Fruit fly (Drosophila melanogaster) whole organism, embryonic: ENCODE measurements around the gene CG34307.

ENCODE experiments used
- Antp ChIP-seq: fragments of 200-800 bp; sonication (Bioruptor generic); optimal IDR thresholded peaks from 3 replicates; lab custom pipeline; 2016; ENCODE audit warnings: missing biosample characterization, missing genetic modification characterization
- CG1024 ChIP-seq: fragments of 200-800 bp; sonication (Bioruptor generic); IDR thresholded peaks from 2 replicates; pipeline ENCODE4 v1.3.6; 2022; ENCODE audit warnings: missing biosample characterization, missing genetic modification characterization
- CG10431 ChIP-seq: fragments of 200-800 bp; sonication (Bioruptor generic); optimal IDR thresholded peaks from 3 replicates; lab custom pipeline; 2018; ENCODE audit warnings: missing biosample characterization, mild to moderate bottlenecking, missing genetic modification characterization
- CG14014 ChIP-seq: fragments of 200-800 bp; sonication (Bioruptor generic); IDR thresholded peaks from 2 replicates; pipeline ENCODE4 v1.3.6; 2022; ENCODE audit warnings: missing biosample characterization, missing genetic modification characterization
- CG14860 ChIP-seq: fragments of 200-800 bp; sonication (Bioruptor generic); IDR thresholded peaks from 3 replicates; pipeline ENCODE4 v1.3.6; 2022; ENCODE audit warnings: missing biosample characterization, missing genetic modification characterization; ENCODE audit not compliant: partially characterized antibody
- CG1602 ChIP-seq: fragments of 200-800 bp; sonication (Bioruptor generic); optimal IDR thresholded peaks from 3 replicates; lab custom pipeline; 2016; ENCODE audit warnings: missing biosample characterization, missing genetic modification characterization
- CG1603 ChIP-seq: fragments of 200-800 bp; sonication (Bioruptor generic); optimal IDR thresholded peaks from 2 replicates; lab custom pipeline; 2019; ENCODE audit warnings: missing biosample characterization, mild to moderate bottlenecking, missing genetic modification characterization, moderate library complexity
- CG16813 ChIP-seq: fragments of 200-800 bp; sonication (Bioruptor generic); IDR thresholded peaks from 3 replicates; pipeline ENCODE4 v1.3.6; 2022; ENCODE audit warnings: missing biosample characterization, missing genetic modification characterization; ENCODE audit not compliant: partially characterized antibody
- CG17186 ChIP-seq: fragments of 200-800 bp; sonication (Bioruptor generic); optimal IDR thresholded peaks from 3 replicates; lab custom pipeline; 2017; ENCODE audit warnings: missing biosample characterization, missing genetic modification reagents, missing genetic modification characterization
- CG18764 ChIP-seq: fragments of 200-800 bp; sonication (Bioruptor generic); optimal IDR thresholded peaks from 3 replicates; lab custom pipeline; 2016; ENCODE audit warnings: missing biosample characterization, missing genetic modification characterization
- CG31441 ChIP-seq: fragments of 200-800 bp; sonication (Bioruptor generic); IDR thresholded peaks from 2 replicates; pipeline ENCODE4 v1.3.6; 2022; ENCODE audit warnings: missing biosample characterization, missing genetic modification characterization
- CG32772 ChIP-seq: fragments of 200-800 bp; sonication (Bioruptor generic); IDR thresholded peaks from 2 replicates; pipeline ENCODE4 v1.3.6; 2022; ENCODE audit warnings: missing biosample characterization, missing genetic modification characterization
- CG42726 ChIP-seq: fragments of 200-800 bp; sonication (Bioruptor generic); IDR thresholded peaks from 2 replicates; pipeline ENCODE4 v1.3.6; 2022; ENCODE audit warnings: missing biosample characterization, missing genetic modification characterization; ENCODE audit not compliant: partially characterized antibody
- CG4617 ChIP-seq: fragments of 200-800 bp; sonication (Bioruptor generic); optimal IDR thresholded peaks from 3 replicates; lab custom pipeline; 2016; ENCODE audit warnings: missing biosample characterization, missing genetic modification characterization, borderline replicate concordance
- CG6654 ChIP-seq: fragments of 200-800 bp; sonication (Bioruptor generic); optimal IDR thresholded peaks from 2 replicates; lab custom pipeline; 2017; ENCODE audit warnings: missing biosample characterization, mild to moderate bottlenecking, missing genetic modification characterization
- CG7963 ChIP-seq: fragments of 200-800 bp; sonication (Bioruptor generic); IDR thresholded peaks from 3 replicates; pipeline ENCODE4 v1.3.6; 2022; ENCODE audit warnings: missing biosample characterization, missing genetic modification characterization; ENCODE audit not compliant: partially characterized antibody
- CG8089 ChIP-seq: fragments of 200-800 bp; sonication (Bioruptor generic); optimal IDR thresholded peaks from 3 replicates; lab custom pipeline; 2016; ENCODE audit warnings: missing biosample characterization, missing genetic modification characterization
- CG8281 ChIP-seq: fragments of 200-800 bp; sonication (Bioruptor generic); optimal IDR thresholded peaks from 2 replicates; lab custom pipeline; 2018; ENCODE audit warnings: missing biosample characterization, mild to moderate bottlenecking, missing genetic modification characterization, moderate library complexity
- CG8388 ChIP-seq: fragments of 200-800 bp; sonication (Bioruptor generic); optimal IDR thresholded peaks from 2 replicates; lab custom pipeline; 2019; ENCODE audit warnings: missing biosample characterization, mild to moderate bottlenecking, missing genetic modification characterization, moderate library complexity
- CG8924 ChIP-seq: fragments of 200-800 bp; optimal IDR thresholded peaks from 3 replicates; lab custom pipeline; 2019; ENCODE audit warnings: missing biosample characterization, mild to moderate bottlenecking, missing genetic modification characterization, moderate library complexity
- Dll ChIP-seq: fragments of 200-800 bp; sonication (Bioruptor generic); IDR thresholded peaks from 4 replicates; pipeline ENCODE4 v1.3.6; 2022; ENCODE audit warnings: missing biosample characterization, missing genetic modification characterization; ENCODE audit not compliant: partially characterized antibody
- Ets65A ChIP-seq: fragments of 200-800 bp; sonication (Bioruptor generic); peaks from one replicate; lab custom pipeline; 2016; ENCODE audit warnings: missing biosample characterization, missing genetic modification characterization
- Kr ChIP-seq: fragments of 200-800 bp; sonication (Bioruptor generic); optimal IDR thresholded peaks from 2 replicates; lab custom pipeline; 2017; ENCODE audit warnings: missing biosample characterization, mild to moderate bottlenecking, missing genetic modification characterization
- Max ChIP-seq: fragments of 200-800 bp; sonication (Bioruptor generic); optimal IDR thresholded peaks from 2 replicates; lab custom pipeline; 2016; ENCODE audit warnings: missing biosample characterization, mild to moderate bottlenecking, missing genetic modification characterization
- Med ChIP-seq: fragments of 200-800 bp; sonication (Bioruptor generic); peaks from one replicate; lab custom pipeline; 2016; ENCODE audit warnings: missing biosample characterization, missing genetic modification characterization, mild to moderate bottlenecking, inconsistent platforms, moderate library complexity
- Mes4 ChIP-seq: fragments of 200-800 bp; sonication (Bioruptor generic); optimal IDR thresholded peaks from 2 replicates; lab custom pipeline; 2016; ENCODE audit warnings: missing biosample characterization, missing genetic modification characterization
- NC2α ChIP-seq: fragments of 200-800 bp; sonication (Bioruptor generic); optimal IDR thresholded peaks from 2 replicates; lab custom pipeline; 2016; ENCODE audit warnings: missing biosample characterization, missing genetic modification characterization
- NfI ChIP-seq: fragments of 200-800 bp; sonication (Bioruptor generic); optimal IDR thresholded peaks from 3 replicates; lab custom pipeline; 2018; ENCODE audit warnings: missing biosample characterization, mild to moderate bottlenecking, missing genetic modification characterization, moderate library complexity
- PHDP ChIP-seq: fragments of 200-800 bp; sonication (Bioruptor generic); optimal IDR thresholded peaks from 3 replicates; lab custom pipeline; 2018; ENCODE audit warnings: missing biosample characterization, mild to moderate bottlenecking, missing genetic modification characterization, moderate library complexity
- Poxn ChIP-seq: fragments of 200-800 bp; sonication (Bioruptor generic); IDR thresholded peaks from 2 replicates; pipeline ENCODE4 v1.3.6; 2022; ENCODE audit warnings: missing biosample characterization, missing genetic modification characterization
- Taf1 ChIP-seq: fragments of 200-800 bp; sonication (Bioruptor generic); IDR thresholded peaks from 2 replicates; pipeline ENCODE4 v1.3.6; 2022; ENCODE audit warnings: missing biosample characterization, missing genetic modification characterization
- ap ChIP-seq: fragments of 200-800 bp; sonication (Bioruptor generic); IDR thresholded peaks from 2 replicates; pipeline ENCODE4 v1.3.6; 2022; ENCODE audit warnings: missing biosample characterization, missing genetic modification characterization
- cas ChIP-seq: fragments of 200-800 bp; sonication (Bioruptor generic); IDR thresholded peaks from 2 replicates; pipeline ENCODE4 v1.3.6; 2022; ENCODE audit warnings: missing biosample characterization, missing genetic modification characterization
- disco-r ChIP-seq: fragments of 200-800 bp; sonication (Bioruptor generic); optimal IDR thresholded peaks from 2 replicates; lab custom pipeline; 2016; ENCODE audit warnings: missing biosample characterization, missing genetic modification characterization
- dysf ChIP-seq: fragments of 200-800 bp; sonication (Bioruptor generic); IDR thresholded peaks from 3 replicates; pipeline ENCODE4 v1.3.6; 2022; ENCODE audit warnings: missing biosample characterization, missing genetic modification characterization
- en ChIP-seq: fragments of 200-800 bp; sonication (Bioruptor generic); optimal IDR thresholded peaks from 2 replicates; lab custom pipeline; 2016; ENCODE audit warnings: missing biosample characterization, missing genetic modification characterization
- fu2 ChIP-seq: fragments of 200-800 bp; sonication (Bioruptor generic); optimal IDR thresholded peaks from 2 replicates; lab custom pipeline; 2016; ENCODE audit warnings: missing biosample characterization, missing genetic modification characterization
- gcm ChIP-seq: fragments of 200-800 bp; sonication (Bioruptor generic); optimal IDR thresholded peaks from 2 replicates; lab custom pipeline; 2019; ENCODE audit warnings: missing biosample characterization, mild to moderate bottlenecking, missing genetic modification characterization, moderate library complexity
- grau ChIP-seq: fragments of 200-800 bp; optimal IDR thresholded peaks from 3 replicates; lab custom pipeline; 2019; ENCODE audit warnings: missing biosample characterization, mild to moderate bottlenecking, missing genetic modification characterization, moderate library complexity
- gsb ChIP-seq: fragments of 200-800 bp; sonication (Bioruptor generic); IDR thresholded peaks from 2 replicates; pipeline ENCODE4 v1.3.6; 2022; ENCODE audit warnings: missing biosample characterization, missing genetic modification characterization
- mam ChIP-seq: fragments of 200-800 bp; sonication (Bioruptor generic); optimal IDR thresholded peaks from 3 replicates; lab custom pipeline; 2016; ENCODE audit warnings: missing biosample characterization, missing genetic modification characterization
- pzg ChIP-seq: fragments of 200-800 bp; sonication (Bioruptor generic); optimal IDR thresholded peaks from 3 replicates; lab custom pipeline; 2018; ENCODE audit warnings: missing biosample characterization, mild to moderate bottlenecking, missing genetic modification characterization, moderate library complexity
- salm ChIP-seq: fragments of 200-800 bp; sonication (Bioruptor generic); optimal IDR thresholded peaks from 2 replicates; lab custom pipeline; 2018; ENCODE audit warnings: missing biosample characterization, mild to moderate bottlenecking, missing genetic modification characterization
- sc ChIP-seq, 3 experiments: fragments of >200 bp in 2 of 3; fragments of 200-800 bp in 1 of 3; sonication (Bioruptor generic) in 1 of 3; optimal IDR thresholded peaks; 2 replicates in 2 of 3; 3 replicates in 1 of 3; lab custom pipeline; 2017; ENCODE audit warnings: mild to moderate bottlenecking in 1 of 3, missing biosample characterization in 1 of 3, missing genetic modification characterization in 1 of 3, missing genetic modification reagents in 1 of 3
- schlank ChIP-seq: fragments of 200-800 bp; sonication (Bioruptor generic); optimal IDR thresholded peaks from 2 replicates; lab custom pipeline; 2018; ENCODE audit warnings: missing biosample characterization, mild to moderate bottlenecking, missing genetic modification characterization
- sug ChIP-seq: fragments of 200-800 bp; optimal IDR thresholded peaks from 2 replicates; lab custom pipeline; 2019; ENCODE audit warnings: missing biosample characterization, mild to moderate bottlenecking, missing genetic modification characterization, moderate library complexity
- vvl ChIP-seq: fragments of 200-800 bp; sonication (Bioruptor generic); IDR thresholded peaks from 2 replicates; pipeline ENCODE4 v1.3.6; 2022; ENCODE audit warnings: missing biosample characterization, missing genetic modification characterization
- zfh1 ChIP-seq: fragments of 200-800 bp; sonication (Bioruptor generic); IDR thresholded peaks from 3 replicates; pipeline ENCODE4 v1.3.6; 2022; ENCODE audit warnings: missing biosample characterization, missing genetic modification characterization

Gene CG34307

dm6 chr3R:11887114-11888037 lies 10.0 kb upstream of the CG34307 start, which contains the start of gene mthl5 (continued):
- TF ChIP-seq pzg (GFP tag; lab: Kevin White, UChicago), result no peak
- TF ChIP-seq schlank, result peak; percentile 0
- TF ChIP-seq Antp (GFP tag; lab: Kevin White, UChicago), result peak; percentile 68
- TF ChIP-seq mam (GFP tag; lab: Kevin White, UChicago), result peak; percentile 77
- TF ChIP-seq Max (GFP tag; lab: Kevin White, UChicago), result peak; percentile 48
- TF ChIP-seq disco-r, result peak; percentile 64
- peak; percentile 39 for TF ChIP-seq CG18764
- peak; percentile 56 for TF ChIP-seq CG14014
- peak; percentile 77 for TF ChIP-seq zfh1 (GFP tag; lab: Robert Waterston, UW)
- TF ChIP-seq Mes4, result peak; percentile 80
- no peak for TF ChIP-seq CG14860
- peak; percentile 66 for TF ChIP-seq fu2 (GFP tag; lab: Kevin White, UChicago)
- TF ChIP-seq CG42726 (GFP tag; lab: Robert Waterston, UW), result no peak
- peak; percentile 85 for TF ChIP-seq CG8924
- peak; percentile 89 for TF ChIP-seq CG1603 (tag; lab: Kevin White, UChicago)
- no peak for TF ChIP-seq gsb (GFP tag; lab: Robert Waterston, UW)
- peak; percentile 60 for TF ChIP-seq NfI (GFP tag; lab: Kevin White, UChicago)
- TF ChIP-seq ap, result peak; percentile 46; the same call in 1 of the 2 replicates
- peak; percentile 96 for TF ChIP-seq Med (GFP tag; lab: Kevin White, UChicago)
- no peak for TF ChIP-seq Kr (GFP tag; lab: Kevin White, UChicago)
- TF ChIP-seq Taf1 (GFP tag; lab: Robert Waterston, UW), result no peak
- TF ChIP-seq CG16813 (GFP tag; lab: Robert Waterston, UW), result no peak
- peak; percentile 34 for TF ChIP-seq CG4617
- peak; percentile 34 for TF ChIP-seq CG17186 (GFP tag; lab: Kevin White, UChicago)
- TF ChIP-seq salm (tag; lab: Kevin White, UChicago), result peak; percentile 70
- TF ChIP-seq CG1602 (GFP tag; lab: Kevin White, UChicago), result peak; percentile 82
- no peak for TF ChIP-seq sug (tag; lab: Kevin White, UChicago)
- no peak for TF ChIP-seq Poxn (GFP tag; lab: Robert Waterston, UW)
- TF ChIP-seq CG8281 (tag; lab: Kevin White, UChicago), result peak; percentile 62
- peak; percentile 81 for TF ChIP-seq PHDP (tag; lab: Kevin White, UChicago)
- no peak for TF ChIP-seq CG10431 (GFP tag; lab: Kevin White, UChicago)
- no peak for TF ChIP-seq cas
- peak; percentile 73 for TF ChIP-seq NC2α (GFP tag; lab: Kevin White, UChicago)
- peak; percentile 74 for TF ChIP-seq CG8388
- peak; percentile 95 for TF ChIP-seq Ets65A
- peak; percentile 66 for TF ChIP-seq en (GFP tag; lab: Kevin White, UChicago)
- TF ChIP-seq gcm (GFP tag; lab: Kevin White, UChicago), result peak; percentile 79
- peak; percentile 47 for TF ChIP-seq CG6654 (GFP tag; lab: Kevin White, UChicago)
- peak; percentile 84 for TF ChIP-seq grau
- TF ChIP-seq Dll (GFP tag; lab: Robert Waterston, UW), result 0 out of 4 replicates have a peak, but pooled peaks have one; percentile 12
- peak; percentile 88 for TF ChIP-seq vvl (GFP tag; lab: Robert Waterston, UW)
- TF ChIP-seq CG8089, result peak; percentile 51
- TF ChIP-seq CG1024, result peak; percentile 40; the same call in 1 of the 2 replicates
- peak; percentile 62 for TF ChIP-seq CG32772 (GFP tag; lab: Robert Waterston, UW)
- no peak for TF ChIP-seq sc (optimal IDR thresholded peaks at IDR 0.05; lab: Kevin White, UChicago)
- TF ChIP-seq sc (GFP tag; optimal IDR thresholded peaks at IDR 0.05; lab: Kevin White, UChicago), result peak; percentile 52
- TF ChIP-seq dysf (GFP tag; lab: Robert Waterston, UW), result peak; percentile 78
- no peak for TF ChIP-seq CG7963 (GFP tag; lab: Robert Waterston, UW)
- TF ChIP-seq CG31441, result peak; percentile 82
